Fruit fly (Drosophila melanogaster): ENCODE results near the gene CG2247.

dm6 chrX:11658181-11658842 is 46.9 kb upstream of the CG2247 start:
- TF ChIP-seq CG8478 (optimal IDR thresholded peaks at IDR 0.05) (no peak), CTCF (optimal IDR thresholded peaks at IDR 0.05) (no peak)

All from S2 (cell line).